Worm (Caenorhabditis elegans) whole organism, mixed stage, embryonic: ENCODE measurements around the gene F15B10.3.

Experiments
- M03D4.4 ChIP-seq: sonication (generic microtip); optimal IDR thresholded peaks from 2 replicates; lab custom pipeline; 2017; ENCODE audit warnings: mild to moderate bottlenecking, missing genetic modification characterization, missing compliant biosample characterization
- bed-3 ChIP-seq: fragments of 200-800 bp; sonication (Bioruptor generic); optimal IDR thresholded peaks from 3 replicates; lab custom pipeline; 2018; ENCODE audit warnings: mild to moderate bottlenecking, missing genetic modification characterization, moderate library complexity, missing compliant biosample characterization
- blmp-1 ChIP-seq: fragments of 150-350 bp; optimal IDR thresholded peaks from 2 replicates; lab custom pipeline; 2014; ENCODE audit warnings: missing biosample characterization, missing genetic modification characterization
- ceh-39 ChIP-seq: fragments of 150-350 bp; optimal IDR thresholded peaks from 2 replicates; lab custom pipeline; 2014; ENCODE audit warnings: missing biosample characterization, missing genetic modification characterization
- ceh-83 ChIP-seq: fragments of 200-800 bp; sonication (Bioruptor generic); optimal IDR thresholded peaks from 2 replicates; lab custom pipeline; 2018; ENCODE audit warnings: mild to moderate bottlenecking, missing genetic modification characterization, missing compliant biosample characterization
- ces-1 ChIP-seq: fragments of 150-350 bp; optimal IDR thresholded peaks from 2 replicates; lab custom pipeline; 2014; ENCODE audit warnings: missing biosample characterization, missing genetic modification reagents, missing genetic modification characterization
- cnd-1 ChIP-seq: fragments of 200-800 bp; sonication (Bioruptor generic); optimal IDR thresholded peaks from 2 replicates; lab custom pipeline; 2018; ENCODE audit warnings: mild to moderate bottlenecking, missing genetic modification characterization, missing compliant biosample characterization
- drap-1 ChIP-seq: fragments of 200-800 bp; sonication (Bioruptor generic); optimal IDR thresholded peaks from 3 replicates; lab custom pipeline; 2018; ENCODE audit warnings: mild to moderate bottlenecking, missing genetic modification characterization, missing compliant biosample characterization
- elt-1 ChIP-seq: sonication (generic microtip); optimal IDR thresholded peaks from 2 replicates; lab custom pipeline; 2017; ENCODE audit warnings: missing genetic modification characterization, mild to moderate bottlenecking, missing compliant biosample characterization, antibody characterized with exemption, moderate library complexity, borderline replicate concordance; ENCODE audit not compliant: insufficient read depth
- elt-3 ChIP-seq: fragments of 150-350 bp; optimal IDR thresholded peaks from 2 replicates; lab custom pipeline; 2014; ENCODE audit warnings: missing biosample characterization, missing genetic modification characterization
- flh-1 ChIP-seq: fragments of 200-800 bp; sonication (Bioruptor generic); optimal IDR thresholded peaks from 2 replicates; lab custom pipeline; 2018; ENCODE audit warnings: mild to moderate bottlenecking, missing genetic modification characterization, moderate library complexity, missing compliant biosample characterization
- ham-2 ChIP-seq: fragments of 200-800 bp; sonication (Bioruptor generic); optimal IDR thresholded peaks from 2 replicates; lab custom pipeline; 2018; ENCODE audit warnings: mild to moderate bottlenecking, missing genetic modification characterization, missing compliant biosample characterization
- hlh-1 ChIP-seq: fragments of 150-350 bp; optimal IDR thresholded peaks from 2 replicates; lab custom pipeline; 2014; ENCODE audit warnings: missing biosample characterization, missing genetic modification reagents, missing genetic modification characterization
- lin-13 ChIP-seq: fragments of 150-350 bp; optimal IDR thresholded peaks from 2 replicates; lab custom pipeline; 2014; ENCODE audit warnings: missing biosample characterization, missing genetic modification characterization
- lin-32 ChIP-seq: fragments of 200-800 bp; sonication (Bioruptor generic); optimal IDR thresholded peaks from 2 replicates; lab custom pipeline; 2018; ENCODE audit warnings: mild to moderate bottlenecking, missing genetic modification characterization, missing compliant biosample characterization
- mab-5 ChIP-seq: fragments of 150-350 bp; optimal IDR thresholded peaks from 2 replicates; lab custom pipeline; 2014; ENCODE audit warnings: missing biosample characterization, missing genetic modification characterization
- mep-1 ChIP-seq: fragments of 150-350 bp; optimal IDR thresholded peaks from 2 replicates; lab custom pipeline; 2017; ENCODE audit warnings: missing biosample characterization, missing genetic modification reagents, missing genetic modification characterization, inconsistent platforms
- mls-2 ChIP-seq: sonication (generic microtip); optimal IDR thresholded peaks from 2 replicates; lab custom pipeline; 2016; ENCODE audit warnings: mild to moderate bottlenecking, missing genetic modification characterization, moderate library complexity, missing compliant biosample characterization
- nhr-12 ChIP-seq: fragments of 150-350 bp; optimal IDR thresholded peaks from 2 replicates; lab custom pipeline; 2014; ENCODE audit warnings: missing biosample characterization, missing genetic modification characterization
- nhr-2 ChIP-seq: fragments of 150-350 bp; optimal IDR thresholded peaks from 2 replicates; lab custom pipeline; 2014; ENCODE audit warnings: missing biosample characterization, missing genetic modification characterization
- nhr-237 ChIP-seq: fragments of 150-350 bp; optimal IDR thresholded peaks from 2 replicates; lab custom pipeline; 2014; ENCODE audit warnings: missing biosample characterization, missing genetic modification characterization
- nhr-28 ChIP-seq: fragments of 150-350 bp; optimal IDR thresholded peaks from 2 replicates; lab custom pipeline; 2014; ENCODE audit warnings: missing biosample characterization, missing genetic modification characterization
- nhr-76 ChIP-seq: sonication (generic microtip); optimal IDR thresholded peaks from 2 replicates; lab custom pipeline; 2017; ENCODE audit warnings: missing biosample characterization, missing genetic modification characterization
- pha-4 ChIP-seq: fragments of 150-350 bp; optimal IDR thresholded peaks from 2 replicates; lab custom pipeline; 2018; ENCODE audit warnings: missing biosample characterization, missing genetic modification reagents, missing genetic modification characterization
- sem-2 ChIP-seq: fragments of 200-800 bp; sonication (Bioruptor generic); optimal IDR thresholded peaks from 2 replicates; lab custom pipeline; 2018; ENCODE audit warnings: mild to moderate bottlenecking, missing genetic modification characterization, missing compliant biosample characterization
- snpc-4 ChIP-seq: fragments of 150-350 bp; optimal IDR thresholded peaks from 2 replicates; lab custom pipeline; 2014; ENCODE audit warnings: missing biosample characterization, missing genetic modification characterization
- sptf-1 ChIP-seq: sonication (generic microtip); optimal IDR thresholded peaks from 2 replicates; lab custom pipeline; 2017; ENCODE audit warnings: mild to moderate bottlenecking, missing genetic modification characterization, moderate library complexity, missing compliant biosample characterization
- tbx-8 ChIP-seq: fragments of 200-800 bp; sonication (Bioruptor generic); optimal IDR thresholded peaks from 2 replicates; lab custom pipeline; 2018; ENCODE audit warnings: mild to moderate bottlenecking, missing genetic modification characterization, moderate library complexity, missing compliant biosample characterization
- unc-120 ChIP-seq: sonication (generic microtip); optimal IDR thresholded peaks from 2 replicates; lab custom pipeline; 2017; ENCODE audit warnings: missing genetic modification characterization, missing compliant biosample characterization; ENCODE audit not compliant: poor library complexity, severe bottlenecking
- unc-62 ChIP-seq: fragments of 150-350 bp; optimal IDR thresholded peaks from 2 replicates; lab custom pipeline; 2014; ENCODE audit warnings: missing biosample characterization, missing genetic modification reagents, missing genetic modification characterization
- zip-8 ChIP-seq: fragments of 150-350 bp; optimal IDR thresholded peaks from 2 replicates; lab custom pipeline; 2014; ENCODE audit warnings: missing biosample characterization, missing genetic modification characterization
- ztf-11 ChIP-seq: fragments of 150-350 bp; optimal IDR thresholded peaks from 2 replicates; lab custom pipeline; 2014; ENCODE audit warnings: missing biosample characterization, missing genetic modification characterization

The F15B10.3 gene

DNA sequence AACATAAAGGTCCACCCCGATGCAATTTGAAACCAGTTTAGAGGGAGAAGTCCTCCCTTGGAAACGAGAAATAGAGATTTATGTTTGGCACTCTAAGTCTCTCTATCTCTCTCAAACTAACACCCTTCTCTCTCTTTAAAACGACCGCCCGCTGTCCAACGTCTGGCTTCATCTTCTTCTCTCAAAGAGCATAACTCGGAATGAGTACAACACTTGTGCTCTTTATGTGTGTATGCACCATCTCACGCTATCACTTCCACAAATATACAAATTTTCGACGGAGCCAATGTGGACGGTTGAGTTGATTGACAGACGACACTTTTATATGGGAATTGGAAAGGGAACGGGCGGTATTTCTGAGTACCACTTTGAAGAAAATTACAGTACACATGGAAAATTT is 28.1 kb upstream of the F15B10.3 start (continued):
- TF ChIP-seq lin-32 (GFP tag; lab: Kevin White, UChicago), result no peak

DNA sequence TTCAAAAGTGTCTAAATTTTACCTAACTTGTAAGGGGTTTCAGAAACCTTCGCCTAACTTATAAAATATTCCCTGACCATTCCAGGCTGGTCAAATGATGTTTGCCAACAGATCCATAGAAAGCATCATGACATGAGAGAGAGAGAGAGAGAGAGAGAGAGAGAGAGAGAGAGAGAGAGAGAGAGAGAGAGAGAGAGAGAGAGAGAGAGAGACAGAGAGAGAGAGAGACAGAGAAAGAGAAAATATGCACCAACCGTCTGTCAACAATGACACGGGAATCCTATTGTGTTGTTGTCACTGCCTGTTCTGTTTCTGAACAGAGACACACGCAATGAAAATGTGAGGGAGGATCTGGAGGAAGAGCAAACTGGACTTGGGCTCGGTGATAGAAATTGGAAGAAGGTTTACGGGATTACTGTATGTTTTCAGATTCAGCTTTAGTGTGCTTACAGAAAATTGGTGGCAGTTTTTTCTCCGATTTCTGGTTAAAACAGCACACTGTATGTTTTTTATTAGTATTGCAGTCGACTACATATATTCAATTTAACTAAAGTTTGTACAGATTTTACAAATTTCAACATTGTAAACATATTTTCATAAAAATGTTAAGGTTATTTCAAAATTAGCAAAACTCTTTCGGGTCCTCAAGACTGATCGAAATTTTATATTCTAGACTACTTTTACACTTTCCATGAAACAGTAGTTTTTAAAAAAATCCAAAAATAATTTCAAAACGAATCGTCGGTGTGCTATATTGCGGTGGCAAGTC is 26.3 kb upstream of the F15B10.3 start:
- TF ChIP-seq lin-13 (tag; lab: Kevin White, UChicago), result no peak
- TF ChIP-seq ham-2 (GFP tag; lab: Kevin White, UChicago), result no peak
- no peak for TF ChIP-seq snpc-4 (tag; lab: Kevin White, UChicago)
- TF ChIP-seq elt-3 (tag; lab: Kevin White, UChicago), result no peak
- no peak for TF ChIP-seq ceh-39 (tag; lab: Kevin White, UChicago)
- no peak for TF ChIP-seq ces-1
- peak; percentile 87 for TF ChIP-seq pha-4 (tag; lab: Kevin White, UChicago)
- peak; percentile 9 for TF ChIP-seq M03D4.4
- no peak for TF ChIP-seq nhr-28 (tag; lab: Kevin White, UChicago)
- TF ChIP-seq bed-3 (GFP tag; lab: Kevin White, UChicago), result no peak
- TF ChIP-seq cnd-1 (tag; lab: Kevin White, UChicago), result peak; percentile 3
- no peak for TF ChIP-seq tbx-8 (GFP tag; lab: Kevin White, UChicago)
- no peak for TF ChIP-seq mep-1 (tag; lab: Kevin White, UChicago)
- no peak for TF ChIP-seq flh-1
- no peak for TF ChIP-seq nhr-12 (tag; lab: Kevin White, UChicago)

DNA sequence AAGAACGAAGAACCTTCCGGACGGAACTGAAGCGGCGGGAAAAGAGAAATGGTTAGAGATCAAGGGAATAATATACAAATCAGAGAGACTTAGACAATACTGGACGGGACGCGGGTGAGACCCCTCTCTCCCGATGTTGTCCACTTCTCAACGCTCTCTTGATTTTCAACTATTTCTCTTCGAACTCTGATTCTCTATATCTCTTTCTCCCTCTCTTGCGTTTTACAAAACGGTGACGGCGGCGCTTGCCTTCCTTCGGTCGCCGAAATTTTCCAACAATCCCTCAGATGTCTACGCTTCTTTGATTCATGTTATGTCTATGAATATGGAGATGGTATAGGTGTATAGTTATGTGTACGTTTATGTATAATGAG is 25.8 kb upstream of the F15B10.3 start:
- TF ChIP-seq cnd-1 (tag; lab: Kevin White, UChicago) (peak; percentile 34), elt-1 (no peak), drap-1 (GFP tag; lab: Kevin White, UChicago) (peak; percentile 6), mls-2 (tag; lab: Kevin White, UChicago) (peak; percentile 44), mep-1 (tag; lab: Kevin White, UChicago) (peak; percentile 24), nhr-237 (tag; lab: Kevin White, UChicago) (peak; percentile 45), ham-2 (GFP tag; lab: Kevin White, UChicago) (peak; percentile 62), ceh-83 (peak; percentile 25), unc-120 (tag; lab: Kevin White, UChicago) (peak; percentile 44), hlh-1 (tag; lab: Kevin White, UChicago) (peak; percentile 27), pha-4 (tag; lab: Kevin White, UChicago) (peak; percentile 75), unc-62 (GFP tag; lab: Kevin White, UChicago) (peak; percentile 57), mab-5 (tag; lab: Kevin White, UChicago) (no peak), sptf-1 (tag; lab: Kevin White, UChicago) (peak; percentile 43), nhr-76 (tag; lab: Kevin White, UChicago) (no peak)

- TF ChIP-seq zip-8 (tag; lab: Kevin White, UChicago), result no peak
- no peak for TF ChIP-seq hlh-1 (tag; lab: Kevin White, UChicago)
- TF ChIP-seq nhr-2 (tag; lab: Kevin White, UChicago), result no peak
- no peak for TF ChIP-seq mab-5 (tag; lab: Kevin White, UChicago)
- no peak for TF ChIP-seq ztf-11 (tag; lab: Kevin White, UChicago)
- no peak for TF ChIP-seq sem-2 (GFP tag; lab: Kevin White, UChicago)
- TF ChIP-seq lin-32 (GFP tag; lab: Kevin White, UChicago), result no peak
- no peak for TF ChIP-seq ceh-39 (tag; lab: Kevin White, UChicago)
- TF ChIP-seq unc-62 (GFP tag; lab: Kevin White, UChicago), result no peak
- no peak for TF ChIP-seq lin-13 (tag; lab: Kevin White, UChicago)
- TF ChIP-seq cnd-1 (tag; lab: Kevin White, UChicago), result no peak
- no peak for TF ChIP-seq blmp-1
- no peak for TF ChIP-seq ces-1
- no peak for TF ChIP-seq nhr-76 (tag; lab: Kevin White, UChicago)
Measured at ce11 chrIV:6577914-6578313, 24.6 kb upstream of the F15B10.3 start, which contains the start of gene C43G2.3. C43G2.3 (plus strand) TSS chrIV:6578214.
